Fruit fly (Drosophila melanogaster) whole organism, adult: ENCODE results near the gene CG7772.

Experiments used
- CG11617 ChIP-seq: fragments of 200-800 bp; sonication (Bioruptor generic); optimal IDR thresholded peaks from 2 replicates; lab custom pipeline; 2017; ENCODE audit warnings: mild to moderate bottlenecking, missing biosample characterization, missing genetic modification reagents, missing genetic modification characterization
- CG12768 ChIP-seq: fragments of 200-800 bp; sonication (Bioruptor generic); optimal IDR thresholded peaks from 2 replicates; lab custom pipeline; 2017; ENCODE audit warnings: missing biosample characterization, missing genetic modification characterization, mild to moderate bottlenecking, moderate library complexity, missing genetic modification reagents
- CG14711 ChIP-seq: fragments of 200-800 bp; sonication (Bioruptor generic); optimal IDR thresholded peaks from 2 replicates; lab custom pipeline; 2018; ENCODE audit warnings: missing biosample characterization, mild to moderate bottlenecking, missing genetic modification characterization, moderate library complexity
- CG1620 ChIP-seq: fragments of 200-800 bp; sonication (Bioruptor generic); optimal IDR thresholded peaks from 2 replicates; lab custom pipeline; 2016; ENCODE audit warnings: missing biosample characterization, missing genetic modification characterization
- CG33017 ChIP-seq: fragments of 200-800 bp; sonication (Bioruptor generic); optimal IDR thresholded peaks from 2 replicates; lab custom pipeline; 2018; ENCODE audit warnings: missing biosample characterization, mild to moderate bottlenecking, missing genetic modification characterization, moderate library complexity
- CG5204 ChIP-seq: fragments of 200-800 bp; sonication (Bioruptor generic); optimal IDR thresholded peaks from 2 replicates; lab custom pipeline; 2016; ENCODE audit warnings: missing biosample characterization, missing genetic modification characterization
- CG7045 ChIP-seq: fragments of 200-800 bp; sonication (Bioruptor generic); optimal IDR thresholded peaks from 2 replicates; lab custom pipeline; 2017; ENCODE audit warnings: missing biosample characterization, mild to moderate bottlenecking, missing genetic modification characterization
- CG7101 ChIP-seq: fragments of 200-800 bp; sonication (Bioruptor generic); optimal IDR thresholded peaks from 2 replicates; lab custom pipeline; 2018; ENCODE audit warnings: missing biosample characterization, mild to moderate bottlenecking, missing genetic modification characterization, moderate library complexity
- Clk ChIP-seq: fragments of 200-800 bp; sonication (Bioruptor generic); optimal IDR thresholded peaks from 2 replicates; lab custom pipeline; 2017; ENCODE audit warnings: missing biosample characterization, missing genetic modification characterization
- Crg-1 ChIP-seq: fragments of 200-800 bp; sonication (Bioruptor generic); optimal IDR thresholded peaks from 2 replicates; lab custom pipeline; 2016; ENCODE audit warnings: missing biosample characterization, missing genetic modification characterization
- Hr96 ChIP-seq: fragments of 200-800 bp; sonication (Bioruptor generic); optimal IDR thresholded peaks from 2 replicates; lab custom pipeline; 2016; ENCODE audit warnings: missing biosample characterization, missing genetic modification characterization
- Mnt ChIP-seq: fragments of 200-800 bp; sonication (Bioruptor generic); optimal IDR thresholded peaks from 2 replicates; lab custom pipeline; 2016; ENCODE audit warnings: missing biosample characterization, mild to moderate bottlenecking, missing genetic modification characterization
- bab1 ChIP-seq: fragments of 200-800 bp; sonication (Bioruptor generic); optimal IDR thresholded peaks from 3 replicates; lab custom pipeline; 2019; ENCODE audit warnings: missing biosample characterization, mild to moderate bottlenecking, missing genetic modification characterization, moderate library complexity
- cic ChIP-seq: fragments of 200-800 bp; sonication (Bioruptor generic); optimal IDR thresholded peaks from 2 replicates; lab custom pipeline; 2017; ENCODE audit warnings: missing biosample characterization, mild to moderate bottlenecking, missing genetic modification characterization, moderate library complexity
- cnc ChIP-seq, 2 experiments: fragments of >200 bp; optimal IDR thresholded peaks; 2 replicates each; lab custom pipeline; 2017
- kay ChIP-seq: fragments of 200-800 bp; sonication (Bioruptor generic); peaks from one replicate; lab custom pipeline; 2016; ENCODE audit warnings: missing biosample characterization, missing genetic modification characterization, borderline replicate concordance
- ovo ChIP-seq: fragments of 200-800 bp; sonication (Bioruptor generic); optimal IDR thresholded peaks from 2 replicates; lab custom pipeline; 2016; ENCODE audit warnings: missing biosample characterization, missing genetic modification characterization
- pad ChIP-seq: fragments of 200-800 bp; sonication (Bioruptor generic); optimal IDR thresholded peaks from 3 replicates; lab custom pipeline; 2017; ENCODE audit warnings: missing biosample characterization, missing genetic modification characterization, mild to moderate bottlenecking, moderate library complexity, missing genetic modification reagents
- tj ChIP-seq: fragments of 200-800 bp; sonication (Bioruptor generic); optimal IDR thresholded peaks from 3 replicates; lab custom pipeline; 2017; ENCODE audit warnings: missing biosample characterization, mild to moderate bottlenecking, missing genetic modification characterization, moderate library complexity
- toe ChIP-seq: fragments of 200-800 bp; sonication (Bioruptor generic); optimal IDR thresholded peaks from 2 replicates; lab custom pipeline; 2016; ENCODE audit warnings: missing biosample characterization, missing genetic modification characterization

CG7772 gene

dm6 chrX:17881138-17882121 lies 25.6 kb downstream of the CG7772 start:
- TF ChIP-seq kay (peak; percentile 50), CG14711 (tag; lab: Kevin White, UChicago) (peak; percentile 69), CG12768 (no peak), ovo (peak; percentile 7), toe (GFP tag; lab: Kevin White, UChicago) (no peak), pad (peak; percentile 45), cnc (optimal IDR thresholded peaks at IDR 0.05; lab: Kevin White, UChicago) (no peak), Mnt (GFP tag; lab: Kevin White, UChicago) (peak; percentile 18), Clk (GFP tag; lab: Kevin White, UChicago) (no peak), Crg-1 (GFP tag; lab: Kevin White, UChicago) (peak; percentile 24), CG7101 (tag; lab: Kevin White, UChicago) (peak; percentile 73), tj (GFP tag; lab: Kevin White, UChicago) (peak; percentile 84), CG7045 (no peak), cic (no peak), CG11617 (GFP tag; lab: Kevin White, UChicago) (no peak), Hr96 (GFP tag; lab: Kevin White, UChicago) (no peak), bab1 (peak; percentile 81), CG5204 (GFP tag; lab: Kevin White, UChicago) (peak; percentile 41), CG1620 (GFP tag; lab: Kevin White, UChicago) (peak; percentile 33), CG33017 (peak; percentile 40)

- TF ChIP-seq CG11617 (GFP tag; lab: Kevin White, UChicago) (peak; percentile 89), Hr96 (GFP tag; lab: Kevin White, UChicago) (peak; percentile 97), bab1 (peak; percentile 87), CG1620 (GFP tag; lab: Kevin White, UChicago) (peak; percentile 89), cnc (optimal IDR thresholded peaks at IDR 0.05; lab: Kevin White, UChicago) (no peak), CG7045 (peak; percentile 90), ovo (peak; percentile 44), Mnt (GFP tag; lab: Kevin White, UChicago) (peak; percentile 94), pad (peak; percentile 84), CG14711 (tag; lab: Kevin White, UChicago) (peak; percentile 91), CG7101 (tag; lab: Kevin White, UChicago) (peak; percentile 98), tj (GFP tag; lab: Kevin White, UChicago) (peak; percentile 84), CG12768 (peak; percentile 90), toe (GFP tag; lab: Kevin White, UChicago) (peak; percentile 90), kay (peak; percentile 85), Crg-1 (GFP tag; lab: Kevin White, UChicago) (peak; percentile 94), Clk (GFP tag; lab: Kevin White, UChicago) (peak; percentile 80), cic (peak; percentile 57), CG33017 (peak; percentile 94), CG5204 (GFP tag; lab: Kevin White, UChicago) (peak; percentile 90)
Measured at dm6 chrX:17880269-17880889, 26.7 kb downstream of the CG7772 start.

- TF ChIP-seq CG12768: no peak
- TF ChIP-seq pad: peak; percentile 16
- TF ChIP-seq kay: peak; percentile 32
- TF ChIP-seq CG14711 (tag; lab: Kevin White, UChicago): peak; percentile 57
- no peak for TF ChIP-seq CG7045
- TF ChIP-seq CG7101 (tag; lab: Kevin White, UChicago): peak; percentile 5
- no peak for TF ChIP-seq Clk (GFP tag; lab: Kevin White, UChicago)
Measured at dm6 chrX:17879211-17879897, 27.7 kb downstream of the CG7772 start.

- no peak for TF ChIP-seq CG7045
- TF ChIP-seq kay: no peak
- TF ChIP-seq ovo: no peak
- no peak for TF ChIP-seq tj (GFP tag; lab: Kevin White, UChicago)
- TF ChIP-seq toe (GFP tag; lab: Kevin White, UChicago): peak; percentile 10
- TF ChIP-seq CG11617 (GFP tag; lab: Kevin White, UChicago): peak; percentile 3
- TF ChIP-seq Mnt (GFP tag; lab: Kevin White, UChicago): peak; percentile 50
- TF ChIP-seq cic: peak; percentile 46
- TF ChIP-seq CG5204 (GFP tag; lab: Kevin White, UChicago): no peak
- no peak for TF ChIP-seq CG33017
- TF ChIP-seq pad: no peak
- no peak for TF ChIP-seq cnc (optimal IDR thresholded peaks at IDR 0.05; lab: Kevin White, UChicago)
- TF ChIP-seq Clk (GFP tag; lab: Kevin White, UChicago): no peak
- peak; percentile 46 for TF ChIP-seq CG12768
- no peak for TF ChIP-seq CG7101 (tag; lab: Kevin White, UChicago)
- no peak for TF ChIP-seq CG14711 (tag; lab: Kevin White, UChicago)
- TF ChIP-seq Crg-1 (GFP tag; lab: Kevin White, UChicago): no peak
- no peak for TF ChIP-seq Hr96 (GFP tag; lab: Kevin White, UChicago)
- no peak for TF ChIP-seq CG1620 (GFP tag; lab: Kevin White, UChicago)
- TF ChIP-seq bab1: peak; percentile 38
Measured at dm6 chrX:17878632-17879033, 28.4 kb downstream of the CG7772 start.

- TF ChIP-seq bab1 (no peak), kay (peak; percentile 83)
Measured at dm6 chrX:17877974-17878373, 29.1 kb downstream of the CG7772 start.
